Worm (Caenorhabditis elegans) whole organism, dauer: ENCODE results near the gene gfi-3.

Source experiments
- unc-62 ChIP-seq: sonication (generic microtip); optimal IDR thresholded peaks from 2 replicates; lab custom pipeline; 2017; ENCODE audit warnings: missing biosample characterization, missing genetic modification reagents, missing genetic modification characterization

Gene gfi-3

ce11 chrX:14480248-14480647, at the start of gene gfi-3:
Gene gfi-3, plus strand, starts transcription at chrX:14480572.
- TF ChIP-seq unc-62 = no peak

- TF ChIP-seq unc-62 = no peak
Measured at ce11 chrX:14435648-14436155, 44.7 kb upstream of the gfi-3 start.

- no peak for TF ChIP-seq unc-62
Measured at ce11 chrX:14442321-14442720, 38.1 kb upstream of the gfi-3 start, which contains the start of gene F23D12.3. Gene F23D12.3, plus strand, starts transcription at chrX:14442621.

- TF ChIP-seq unc-62 = no peak
Measured at ce11 chrX:14444701-14445100, 35.7 kb upstream of the gfi-3 start, which contains the start of gene F23D12.4. Gene F23D12.4, plus strand, starts transcription at chrX:14445001.

- no peak for TF ChIP-seq unc-62
Measured at ce11 chrX:14447498-14447897, 32.9 kb upstream of the gfi-3 start.

ce11 chrX:14447910-14448309, 32.5 kb upstream of the gfi-3 start, which contains the start of gene jmjd-3.2:
Gene jmjd-3.2, plus strand, starts transcription at chrX:14448210.
- TF ChIP-seq unc-62 = no peak

ce11 chrX:14453735-14454134, 26.6 kb upstream of the gfi-3 start, which contains the start of gene F23D12.7:
Gene F23D12.7, minus strand, starts transcription at chrX:14453835.
- no peak for TF ChIP-seq unc-62

- no peak for TF ChIP-seq unc-62
Measured at ce11 chrX:14455419-14455818, 25.0 kb upstream of the gfi-3 start, which contains the start of gene Y66C5A.1. Gene Y66C5A.1, minus strand, starts transcription at chrX:14455519.

- TF ChIP-seq unc-62 = no peak
Measured at ce11 chrX:14460412-14460811, 20.0 kb upstream of the gfi-3 start, which contains the start of gene Y66C5A.2. Gene Y66C5A.2, plus strand, starts transcription at chrX:14460712.

- TF ChIP-seq unc-62 = no peak
Measured at ce11 chrX:14464513-14464912, 15.9 kb upstream of the gfi-3 start, which contains the start of gene M163.7. Gene M163.7, plus strand, starts transcription at chrX:14464813.

- no peak for TF ChIP-seq unc-62
Measured at ce11 chrX:14465593-14465992, 14.8 kb upstream of the gfi-3 start, which contains the start of gene M163.22. Gene M163.22, plus strand, starts transcription at chrX:14465893.

ce11 chrX:14466532-14466931, 13.8 kb upstream of the gfi-3 start, which contains the start of gene M163.21:
Gene M163.21, plus strand, starts transcription at chrX:14466832.
- no peak for TF ChIP-seq unc-62

- no peak for TF ChIP-seq unc-62
Measured at ce11 chrX:14469284-14469683, 11.1 kb upstream of the gfi-3 start, which contains the start of gene M163.9. Gene M163.9, plus strand, starts transcription at chrX:14469584.

ce11 chrX:14470687-14471086, 9.7 kb upstream of the gfi-3 start, which contains the start of gene M163.10:
Gene M163.10, plus strand, starts transcription at chrX:14470987.
- TF ChIP-seq unc-62 = no peak

- no peak for TF ChIP-seq unc-62
Measured at ce11 chrX:14473740-14474139, 6.6 kb upstream of the gfi-3 start, which contains the start of gene M163.5. Gene M163.5, plus strand, starts transcription at chrX:14474040.

- TF ChIP-seq unc-62 = no peak
Measured at ce11 chrX:14476625-14477257, 3.6 kb upstream of the gfi-3 start.

ce11 chrX:14477338-14477737, 3.0 kb upstream of the gfi-3 start:
- TF ChIP-seq unc-62 = no peak

ce11 chrX:14478193-14478592, 2.2 kb upstream of the gfi-3 start:
- no peak for TF ChIP-seq unc-62
